Fruit fly (Drosophila melanogaster): ENCODE results near the gene Hsp23.

The Hsp23 gene

DNA sequence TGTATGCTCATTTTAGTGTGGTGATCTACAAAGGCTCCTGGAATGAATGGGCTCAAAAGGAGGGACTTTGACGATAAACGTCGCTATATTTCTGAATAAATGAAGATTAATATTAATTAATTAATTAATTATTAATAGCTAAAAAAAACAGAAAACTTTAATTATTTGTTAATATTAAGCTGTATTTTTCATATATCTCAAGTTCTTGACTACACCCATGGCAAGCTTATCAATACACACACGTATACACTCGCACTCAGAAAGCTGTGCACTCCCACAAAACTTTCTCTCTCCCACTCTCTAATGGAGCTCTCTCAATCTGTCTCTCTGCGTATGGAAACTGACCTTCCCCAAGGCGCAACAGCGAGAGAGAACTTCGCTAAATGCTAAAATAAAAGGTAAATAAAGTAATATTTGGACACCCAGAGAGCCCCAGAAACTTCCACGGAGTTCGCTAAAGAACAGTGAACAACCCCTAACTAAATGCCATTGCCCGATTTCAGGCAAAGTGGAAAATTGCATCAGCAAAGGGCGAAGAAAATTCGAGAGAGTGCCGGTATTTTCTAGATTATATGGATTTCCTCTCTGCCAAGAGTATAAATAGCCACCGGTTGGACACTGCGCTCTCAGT, 8.2 kb upstream of the Hsp23 start (continued):
- TF ChIP-seq pita (GFP tag; optimal IDR thresholded peaks at IDR 0.05) (no peak), CG15269 (tag; optimal IDR thresholded peaks at IDR 0.05) (peak; percentile 72), jumu (GFP tag; optimal IDR thresholded peaks at IDR 0.05) (no peak), CG12071 (GFP tag; optimal IDR thresholded peaks at IDR 0.05) (no peak), cad (GFP tag; optimal IDR thresholded peaks at IDR 0.05) (no peak), prd (optimal IDR thresholded peaks at IDR 0.05) (no peak), prd (GFP tag; IDR thresholded peaks at IDR 0.05) (peak; percentile 60), CG18599 (GFP tag; optimal IDR thresholded peaks at IDR 0.05) (peak; percentile 86), CG1832 (GFP tag; optimal IDR thresholded peaks at IDR 0.05) (no peak), wor (GFP tag; IDR thresholded peaks at IDR 0.05) (peak; percentile 46; the same call in 1 of the 2 replicates), CG4424 (GFP tag; optimal IDR thresholded peaks at IDR 0.05) (peak; percentile 81), CG3281 (GFP tag; optimal IDR thresholded peaks at IDR 0.05) (peak; percentile 77), Ravus (GFP tag; IDR thresholded peaks at IDR 0.05) (peak; percentile 26; the same call in 1 of the 2 replicates), schlank (tag; optimal IDR thresholded peaks at IDR 0.05) (no peak), CG14667 (GFP tag; IDR thresholded peaks at IDR 0.05) (0 out of 2 replicates have a peak, but pooled peaks have one; percentile 23), Fer1 (GFP tag; optimal IDR thresholded peaks at IDR 0.05) (peak; percentile 81), Nf-YA (GFP tag; IDR thresholded peaks at IDR 0.05) (peak; percentile 28; the same call in 1 of the 2 replicates), pum (GFP tag; optimal IDR thresholded peaks at IDR 0.05) (no peak), CG9876 (GFP tag; optimal IDR thresholded peaks at IDR 0.05) (no peak), Spps (tag; optimal IDR thresholded peaks at IDR 0.05) (peak; percentile 46), CkIIα-i1 (GFP tag; IDR thresholded peaks at IDR 0.05) (no peak), Nf-YB (GFP tag; optimal IDR thresholded peaks at IDR 0.05) (peak; percentile 30), Oaz (GFP tag; IDR thresholded peaks at IDR 0.05) (peak; percentile 55), trh (GFP tag; optimal IDR thresholded peaks at IDR 0.05) (peak; percentile 14), CG31441 (GFP tag; IDR thresholded peaks at IDR 0.05) (peak; percentile 75), bbx (GFP tag; IDR thresholded peaks at IDR 0.05; ENCODE audit: partially characterized antibody) (peak; percentile 64), az2 (GFP tag; optimal IDR thresholded peaks at IDR 0.05) (peak; percentile 66), sens-2 (GFP tag; IDR thresholded peaks at IDR 0.05) (peak; percentile 73), h (optimal IDR thresholded peaks at IDR 0.05) (no peak), CG10959 (GFP tag; IDR thresholded peaks at IDR 0.05) (no peak), CG17361 (GFP tag; IDR thresholded peaks at IDR 0.05) (peak; percentile 65), CG11398 (GFP tag; optimal IDR thresholded peaks at IDR 0.05) (no peak), CG13296 (GFP tag; optimal IDR thresholded peaks at IDR 0.05) (peak; percentile 79), CG7556 (GFP tag; optimal IDR thresholded peaks at IDR 0.05) (peak; percentile 77), CG13123 (GFP tag; optimal IDR thresholded peaks at IDR 0.05) (no peak), Hmx (GFP tag; optimal IDR thresholded peaks at IDR 0.05) (peak; percentile 27), ATbp (GFP tag; optimal IDR thresholded peaks at IDR 0.05) (peak; percentile 62), Eip74EF (GFP tag; optimal IDR thresholded peaks at IDR 0.05) (peak in 1 of 2 experiments; percentile 53), her (GFP tag; optimal IDR thresholded peaks at IDR 0.05) (no peak), Six4 (GFP tag; optimal IDR thresholded peaks at IDR 0.05) (peak; percentile 43), MBD-R2 (GFP tag; IDR thresholded peaks at IDR 0.05) (peak; percentile 44), CG16863 (GFP tag; optimal IDR thresholded peaks at IDR 0.05) (peak; percentile 13), kay (GFP tag; optimal IDR thresholded peaks at IDR 0.05) (no peak), H2.0 (GFP tag; IDR thresholded peaks at IDR 0.05) (peak; percentile 54; the same call in 1 of the 2 replicates), CG18262 (tag; optimal IDR thresholded peaks at IDR 0.05) (peak; percentile 65), hkb (optimal IDR thresholded peaks at IDR 0.05) (no peak), hkb (GFP tag; IDR thresholded peaks at IDR 0.05) (peak; percentile 72), dmrt99B (tag; optimal IDR thresholded peaks at IDR 0.05) (peak; percentile 78), CG3838 (GFP tag; optimal IDR thresholded peaks at IDR 0.05) (no peak), CG31388 (GFP tag; optimal IDR thresholded peaks at IDR 0.05) (no peak), CG7271 (tag; optimal IDR thresholded peaks at IDR 0.05) (peak; percentile 13)

Measured in whole organism, embryonic.